Fruit fly (Drosophila melanogaster) whole organism, prepupa: ENCODE measurements around the gene RpLP1.
A peak's percentile ranks its signal among the peaks of the same experiment; 100 is the strongest.

ENCODE experiments used
- Blimp-1 ChIP-seq: fragments of 200-800 bp; sonication (Bioruptor generic); optimal IDR thresholded peaks from 3 replicates; lab custom pipeline; 2017; ENCODE audit warnings: missing biosample characterization, missing genetic modification characterization, mild to moderate bottlenecking, moderate library complexity, missing genetic modification reagents
- CG11294 ChIP-seq: fragments of 200-800 bp; sonication (Bioruptor generic); IDR thresholded peaks from 2 replicates; pipeline ENCODE4 v1.3.6; 2022; ENCODE audit warnings: missing biosample characterization, missing genetic modification characterization
- CG11762 ChIP-seq: fragments of 200-800 bp; sonication (Bioruptor generic); optimal IDR thresholded peaks from 3 replicates; lab custom pipeline; 2016; ENCODE audit warnings: missing biosample characterization, missing genetic modification characterization; ENCODE audit not compliant: insufficient read depth
- CG11902 ChIP-seq: fragments of 200-800 bp; sonication (Bioruptor generic); optimal IDR thresholded peaks from 3 replicates; lab custom pipeline; 2016; ENCODE audit warnings: missing biosample characterization, missing genetic modification characterization
- CG15336 ChIP-seq: fragments of 200-800 bp; sonication (Bioruptor generic); IDR thresholded peaks from 2 replicates; pipeline ENCODE4 v1.3.6; 2022; ENCODE audit warnings: missing biosample characterization, missing genetic modification characterization
- CG1621 ChIP-seq: fragments of 200-800 bp; sonication (Bioruptor generic); optimal IDR thresholded peaks from 3 replicates; lab custom pipeline; 2018; ENCODE audit warnings: missing biosample characterization, mild to moderate bottlenecking, missing genetic modification characterization
- CG16779 ChIP-seq: fragments of 200-800 bp; sonication (Bioruptor generic); optimal IDR thresholded peaks from 3 replicates; lab custom pipeline; 2017; ENCODE audit warnings: missing biosample characterization, mild to moderate bottlenecking, missing genetic modification characterization
- CG3032 ChIP-seq: fragments of 200-800 bp; optimal IDR thresholded peaks from 2 replicates; lab custom pipeline; 2019; ENCODE audit warnings: missing biosample characterization, mild to moderate bottlenecking, missing genetic modification characterization, moderate library complexity
- CG31627 ChIP-seq: fragments of 200-800 bp; sonication (Bioruptor generic); optimal IDR thresholded peaks from 3 replicates; lab custom pipeline; 2016; ENCODE audit warnings: missing biosample characterization, missing genetic modification characterization
- CG32006 ChIP-seq: fragments of 200-800 bp; sonication (Bioruptor generic); optimal IDR thresholded peaks from 3 replicates; lab custom pipeline; 2017; ENCODE audit warnings: missing biosample characterization, mild to moderate bottlenecking, missing genetic modification characterization
- CG34406 ChIP-seq: fragments of 200-800 bp; sonication (Bioruptor generic); optimal IDR thresholded peaks from 3 replicates; lab custom pipeline; 2016; ENCODE audit warnings: missing biosample characterization, missing genetic modification characterization
- CG3919 ChIP-seq: fragments of 200-800 bp; sonication (Bioruptor generic); optimal IDR thresholded peaks from 3 replicates; lab custom pipeline; 2016; ENCODE audit warnings: missing biosample characterization, missing genetic modification characterization
- CG4318 ChIP-seq: fragments of 200-800 bp; sonication (Bioruptor generic); optimal IDR thresholded peaks from 3 replicates; lab custom pipeline; 2017; ENCODE audit warnings: missing biosample characterization, mild to moderate bottlenecking, missing genetic modification characterization
- CG6163 ChIP-seq: fragments of 200-800 bp; sonication (Bioruptor generic); IDR thresholded peaks from 3 replicates; pipeline ENCODE4 v1.3.6; 2022; ENCODE audit warnings: missing biosample characterization, missing genetic modification characterization
- CG6808 ChIP-seq: fragments of 200-800 bp; sonication (Bioruptor generic); optimal IDR thresholded peaks from 3 replicates; lab custom pipeline; 2017; ENCODE audit warnings: missing biosample characterization, missing genetic modification characterization, mild to moderate bottlenecking, moderate library complexity, missing genetic modification reagents
- CG6854 ChIP-seq: fragments of 200-800 bp; sonication (Bioruptor generic); optimal IDR thresholded peaks from 2 replicates; lab custom pipeline; 2017; ENCODE audit warnings: missing biosample characterization, mild to moderate bottlenecking, missing genetic modification characterization
- CG7368 ChIP-seq: fragments of 200-800 bp; sonication (Bioruptor generic); optimal IDR thresholded peaks from 3 replicates; lab custom pipeline; 2016; ENCODE audit warnings: missing biosample characterization, missing genetic modification characterization
- CG8119 ChIP-seq: fragments of 200-800 bp; sonication (Bioruptor generic); IDR thresholded peaks from 3 replicates; pipeline ENCODE4 v1.3.6; 2022; ENCODE audit warnings: missing biosample characterization, missing genetic modification characterization
- CG8319 ChIP-seq: fragments of 200-800 bp; sonication (Bioruptor generic); optimal IDR thresholded peaks from 3 replicates; lab custom pipeline; 2016; ENCODE audit warnings: missing biosample characterization, missing genetic modification characterization
- CG9139 ChIP-seq: fragments of 200-800 bp; sonication (Bioruptor generic); optimal IDR thresholded peaks from 3 replicates; lab custom pipeline; 2017; ENCODE audit warnings: missing biosample characterization, mild to moderate bottlenecking, missing genetic modification characterization
- Eip75B ChIP-seq: fragments of 200-800 bp; sonication (Bioruptor generic); optimal IDR thresholded peaks from 3 replicates; lab custom pipeline; 2016; ENCODE audit warnings: missing biosample characterization, missing genetic modification characterization
- Eip78C ChIP-seq: fragments of 200-800 bp; sonication (Bioruptor generic); peaks from one replicate; lab custom pipeline; 2016; ENCODE audit warnings: missing biosample characterization, missing genetic modification characterization
- Eip93F ChIP-seq: fragments of 200-800 bp; sonication (Bioruptor generic); optimal IDR thresholded peaks from 2 replicates; lab custom pipeline; 2016; ENCODE audit warnings: missing biosample characterization, mild to moderate bottlenecking, missing genetic modification characterization
- Ets21C ChIP-seq: fragments of 200-800 bp; sonication (Bioruptor generic); optimal IDR thresholded peaks from 3 replicates; lab custom pipeline; 2016; ENCODE audit warnings: missing biosample characterization, missing genetic modification characterization
- Ets96B ChIP-seq: fragments of 200-800 bp; optimal IDR thresholded peaks from 2 replicates; lab custom pipeline; 2019; ENCODE audit warnings: missing biosample characterization, mild to moderate bottlenecking, missing genetic modification characterization, moderate library complexity
- Gug ChIP-seq: fragments of 200-800 bp; sonication (Bioruptor generic); IDR thresholded peaks from 2 replicates; pipeline ENCODE4 v1.3.6; 2022; ENCODE audit warnings: missing biosample characterization, missing genetic modification characterization
- Hr38 ChIP-seq: sonication (Bioruptor generic); optimal IDR thresholded peaks from 2 replicates; lab custom pipeline; 2016; ENCODE audit warnings: missing biosample characterization, missing genetic modification characterization
- Hr39 ChIP-seq: fragments of 200-800 bp; sonication (Bioruptor generic); optimal IDR thresholded peaks from 2 replicates; lab custom pipeline; 2016; ENCODE audit warnings: missing biosample characterization, missing genetic modification characterization
- Hr4 ChIP-seq: fragments of 200-800 bp; sonication (Bioruptor generic); optimal IDR thresholded peaks from 3 replicates; lab custom pipeline; 2016; ENCODE audit warnings: missing biosample characterization, missing genetic modification characterization
- Lpt ChIP-seq: fragments of 200-800 bp; sonication (Bioruptor generic); optimal IDR thresholded peaks from 3 replicates; lab custom pipeline; 2016; ENCODE audit warnings: missing biosample characterization, missing genetic modification characterization
- Met ChIP-seq: fragments of 200-800 bp; sonication (Bioruptor generic); optimal IDR thresholded peaks from 3 replicates; lab custom pipeline; 2016; ENCODE audit warnings: missing biosample characterization, missing genetic modification characterization
- OdsH ChIP-seq: fragments of 200-800 bp; sonication (Bioruptor generic); optimal IDR thresholded peaks from 3 replicates; lab custom pipeline; 2016; ENCODE audit warnings: missing biosample characterization, missing genetic modification characterization
- Sox102F ChIP-seq: fragments of 200-800 bp; sonication (Bioruptor generic); optimal IDR thresholded peaks from 2 replicates; lab custom pipeline; 2016; ENCODE audit warnings: missing biosample characterization, mild to moderate bottlenecking, missing genetic modification characterization
- Sox14 ChIP-seq: fragments of 200-800 bp; sonication (Bioruptor generic); optimal IDR thresholded peaks from 3 replicates; lab custom pipeline; 2016; ENCODE audit warnings: missing biosample characterization, missing genetic modification characterization
- Sox15 ChIP-seq: fragments of 200-800 bp; sonication (Bioruptor generic); optimal IDR thresholded peaks from 3 replicates; lab custom pipeline; 2016; ENCODE audit warnings: missing biosample characterization, missing genetic modification characterization
- achi ChIP-seq: fragments of 200-800 bp; sonication (Bioruptor generic); optimal IDR thresholded peaks from 3 replicates; lab custom pipeline; 2016; ENCODE audit warnings: missing biosample characterization, missing genetic modification characterization
- acj6 ChIP-seq: fragments of 200-800 bp; sonication (Bioruptor generic); optimal IDR thresholded peaks from 3 replicates; lab custom pipeline; 2016; ENCODE audit warnings: missing biosample characterization, missing genetic modification characterization
- cyc ChIP-seq: fragments of 200-800 bp; sonication (Bioruptor generic); optimal IDR thresholded peaks from 3 replicates; lab custom pipeline; 2016; ENCODE audit warnings: missing biosample characterization, missing genetic modification characterization
- dac ChIP-seq: fragments of 200-800 bp; sonication (Bioruptor generic); optimal IDR thresholded peaks from 2 replicates; lab custom pipeline; 2017; ENCODE audit warnings: missing biosample characterization, mild to moderate bottlenecking, missing genetic modification characterization
- dsx ChIP-seq: fragments of 200-800 bp; optimal IDR thresholded peaks from 3 replicates; lab custom pipeline; 2019; ENCODE audit warnings: missing biosample characterization, mild to moderate bottlenecking, missing genetic modification characterization, moderate library complexity; ENCODE audit not compliant: poor library complexity, severe bottlenecking
- eg ChIP-seq: fragments of 200-800 bp; sonication (Bioruptor generic); IDR thresholded peaks from 3 replicates; pipeline ENCODE4 v1.3.6; 2022; ENCODE audit warnings: missing biosample characterization, missing genetic modification characterization
- fd59A ChIP-seq: fragments of 200-800 bp; sonication (Bioruptor generic); optimal IDR thresholded peaks from 2 replicates; lab custom pipeline; 2017; ENCODE audit warnings: missing biosample characterization, mild to moderate bottlenecking, missing genetic modification characterization, missing genetic modification reagents
- fd85E ChIP-seq: fragments of 200-800 bp; sonication (Bioruptor generic); optimal IDR thresholded peaks from 3 replicates; lab custom pipeline; 2016; ENCODE audit warnings: missing biosample characterization, missing genetic modification characterization
- fkh ChIP-seq: fragments of 200-800 bp; sonication (Bioruptor generic); optimal IDR thresholded peaks from 3 replicates; lab custom pipeline; 2017; ENCODE audit warnings: missing biosample characterization, mild to moderate bottlenecking, missing genetic modification characterization, moderate library complexity
- lz ChIP-seq: fragments of 200-800 bp; sonication (Bioruptor generic); optimal IDR thresholded peaks from 3 replicates; lab custom pipeline; 2016; ENCODE audit warnings: missing biosample characterization, missing genetic modification characterization
- net ChIP-seq: fragments of 200-800 bp; sonication (Bioruptor generic); optimal IDR thresholded peaks from 3 replicates; lab custom pipeline; 2016; ENCODE audit warnings: missing biosample characterization, missing genetic modification characterization
- salr ChIP-seq, 2 experiments: fragments of 200-800 bp; sonication (Bioruptor generic); optimal IDR thresholded peaks; 3 replicates each; lab custom pipeline; 2016 to 2018; ENCODE audit warnings: missing biosample characterization in 2 of 2, missing genetic modification characterization in 2 of 2, mild to moderate bottlenecking in 1 of 2
- spab ChIP-seq: fragments of 200-800 bp; sonication (Bioruptor generic); optimal IDR thresholded peaks from 2 replicates; lab custom pipeline; 2017; ENCODE audit warnings: missing biosample characterization, mild to moderate bottlenecking, missing genetic modification characterization, missing genetic modification reagents
- ss ChIP-seq, 2 experiments: fragments of 200-800 bp; sonication (Bioruptor generic); optimal IDR thresholded peaks; 2 replicates in 1 of 2; 3 replicates in 1 of 2; lab custom pipeline; 2017 to 2018; ENCODE audit warnings: mild to moderate bottlenecking in 2 of 2, missing biosample characterization in 2 of 2, missing genetic modification characterization in 2 of 2, moderate library complexity in 1 of 2
- topi ChIP-seq: fragments of 200-800 bp; sonication (Bioruptor generic); optimal IDR thresholded peaks from 3 replicates; lab custom pipeline; 2016; ENCODE audit warnings: missing biosample characterization, missing genetic modification characterization

Gene RpLP1

dm6 chr2L:414593-415399 is 5.0 kb upstream of the RpLP1 start, which contains the start of the genes AP-2alpha and ebi:
Gene AP-2alpha, minus strand, starts transcription at chr2L:414777.
Gene ebi, plus strand, starts transcription at chr2L:415067.
- peak; percentile 47 to 78 for TF ChIP-seq salr (GFP tag; optimal IDR thresholded peaks at IDR 0.05; lab: Kevin White, UChicago)
- TF ChIP-seq CG8319 (GFP tag; lab: Kevin White, UChicago): peak; percentile 71
- peak; percentile 37 for TF ChIP-seq CG9139 (GFP tag; lab: Kevin White, UChicago)
- peak; percentile 82 for TF ChIP-seq CG3919
- TF ChIP-seq Sox14: peak; percentile 92
- peak; percentile 74 for TF ChIP-seq CG1621
- peak; percentile 58; the same call in 1 of the 2 replicates for TF ChIP-seq CG11294 (GFP tag; lab: Robert Waterston, UW)
- peak; percentile 85 for TF ChIP-seq CG3032 (tag; lab: Kevin White, UChicago)
- TF ChIP-seq dsx (GFP tag; lab: Kevin White, UChicago): peak; percentile 71
- TF ChIP-seq Eip93F (GFP tag; lab: Kevin White, UChicago): no peak
- no peak for TF ChIP-seq CG4318
- peak; percentile 72 for TF ChIP-seq Lpt (GFP tag; lab: Kevin White, UChicago)
- peak; percentile 89 for TF ChIP-seq Sox102F (GFP tag; lab: Kevin White, UChicago)
- TF ChIP-seq CG34406 (GFP tag; lab: Kevin White, UChicago): peak; percentile 81
- peak; percentile 79 for TF ChIP-seq fkh (GFP tag; lab: Kevin White, UChicago)
- TF ChIP-seq CG15336 (GFP tag; lab: Robert Waterston, UW): peak; percentile 77
- peak; percentile 77 for TF ChIP-seq CG6808 (GFP tag; lab: Kevin White, UChicago)
- TF ChIP-seq CG31627: peak; percentile 97
- peak; percentile 48 for TF ChIP-seq spab (GFP tag; lab: Kevin White, UChicago)
- no peak for TF ChIP-seq CG16779 (tag; lab: Kevin White, UChicago)
- TF ChIP-seq Eip75B: peak; percentile 89
- TF ChIP-seq CG8119: peak; percentile 83
- peak; percentile 84 for TF ChIP-seq eg
- peak; percentile 95 for TF ChIP-seq Eip78C (GFP tag; lab: Kevin White, UChicago)
- peak; percentile 88 for TF ChIP-seq Hr4 (GFP tag; lab: Kevin White, UChicago)
- peak; percentile 88 for TF ChIP-seq Met (GFP tag; lab: Kevin White, UChicago)
- TF ChIP-seq Hr38: peak; percentile 20
- TF ChIP-seq Sox15: peak; percentile 92
- no peak for TF ChIP-seq fd85E (GFP tag; lab: Kevin White, UChicago)
- TF ChIP-seq OdsH: peak; percentile 91
- TF ChIP-seq Ets96B: peak; percentile 72
- peak; percentile 83 for TF ChIP-seq net
- peak; percentile 86 for TF ChIP-seq dac (GFP tag; lab: Kevin White, UChicago)
- TF ChIP-seq CG11902 (GFP tag; lab: Kevin White, UChicago): peak; percentile 90
- peak; percentile 78 for TF ChIP-seq fd59A (GFP tag; lab: Kevin White, UChicago)
- TF ChIP-seq CG6163 (GFP tag; lab: Robert Waterston, UW): peak; percentile 80
- TF ChIP-seq ss (GFP tag; optimal IDR thresholded peaks at IDR 0.05; lab: Kevin White, UChicago): peak; percentile 34 to 70
- TF ChIP-seq Blimp-1 (GFP tag; lab: Kevin White, UChicago): peak; percentile 38
- TF ChIP-seq Hr39: peak; percentile 96
- peak; percentile 87 for TF ChIP-seq achi
- TF ChIP-seq acj6 (GFP tag; lab: Kevin White, UChicago): peak; percentile 85
- peak; percentile 64 for TF ChIP-seq Gug (GFP tag; lab: Robert Waterston, UW)
- TF ChIP-seq Ets21C (GFP tag; lab: Kevin White, UChicago): peak; percentile 93
- peak; percentile 94 for TF ChIP-seq lz
- peak; percentile 87 for TF ChIP-seq topi (GFP tag; lab: Kevin White, UChicago)
- TF ChIP-seq CG7368 (GFP tag; lab: Kevin White, UChicago): peak; percentile 67
- TF ChIP-seq CG32006 (GFP tag; lab: Kevin White, UChicago): peak; percentile 88
- peak; percentile 62 for TF ChIP-seq CG11762
- peak; percentile 94 for TF ChIP-seq cyc (GFP tag; lab: Kevin White, UChicago)
- TF ChIP-seq CG6854 (GFP tag; lab: Kevin White, UChicago): peak; percentile 4
